Comparison of ENCODE assay signal across 4 worm cellular contexts in genomic region chrX:13940287-13940686, ce11.
TF ChIP-seq lines count a peak whose summit lies in the region.

No protein-coding gene starts in this region.

TF ChIP-seq in whole organism, L1 larva, 84 proteins besides CTCF, POLR2A, EP300 and RAD21 (continues in another document):
- TF ChIP-seq pag-3 (tag; optimal IDR thresholded peaks at IDR 0.05; lab: Kevin White, UChicago; ENCODE audit: borderline replicate concordance, insufficient read depth): no peak
- no peak for TF ChIP-seq ztf-4 (tag; optimal IDR thresholded peaks at IDR 0.05; lab: Kevin White, UChicago)
- no peak for TF ChIP-seq F16B12.6 (tag; optimal IDR thresholded peaks at IDR 0.05; lab: Kevin White, UChicago)
- no peak for TF ChIP-seq unc-130 (tag; optimal IDR thresholded peaks at IDR 0.05; lab: Kevin White, UChicago)
- TF ChIP-seq grh-1 (GFP tag; IDR thresholded peaks at IDR 0.05; lab: Robert Waterston, UW): no peak
- peak; percentile 10 for TF ChIP-seq snu-23 (GFP tag; optimal IDR thresholded peaks at IDR 0.05; lab: Kevin White, UChicago)
- TF ChIP-seq aly-2 (tag; optimal IDR thresholded peaks at IDR 0.05; lab: Kevin White, UChicago): no peak
- TF ChIP-seq sox-4 (tag; optimal IDR thresholded peaks at IDR 0.05; lab: Kevin White, UChicago): no peak
- TF ChIP-seq lin-35 (GFP tag; optimal IDR thresholded peaks at IDR 0.05; lab: Kevin White, UChicago): peak in 1 of 2 experiments; percentile 38
- peak; percentile 20 for TF ChIP-seq lin-14 (GFP tag; optimal IDR thresholded peaks at IDR 0.05; lab: Kevin White, UChicago)
- no peak for TF ChIP-seq unc-62 (GFP tag; optimal IDR thresholded peaks at IDR 0.05; lab: Kevin White, UChicago)
- peak in 2 of 6 experiments; percentile 35 to 40 for TF ChIP-seq elt-3 (tag; optimal IDR thresholded peaks at IDR 0.05; lab: Kevin White, UChicago)
- peak; percentile 81 for TF ChIP-seq nhr-85 (tag; lab: Kevin White, UChicago)
- no peak for TF ChIP-seq efl-1 (optimal IDR thresholded peaks at IDR 0.05; lab: Kevin White, UChicago)
- TF ChIP-seq efl-1 (GFP tag; optimal IDR thresholded peaks at IDR 0.05 in 1 of 2; lab: Kevin White, UChicago): peak in 1 of 2 experiments; percentile 42
- TF ChIP-seq aha-1 (tag; optimal IDR thresholded peaks at IDR 0.05; lab: Kevin White, UChicago): no peak
- TF ChIP-seq jun-1 (tag; optimal IDR thresholded peaks at IDR 0.05; lab: Kevin White, UChicago): no peak
- no peak for TF ChIP-seq irx-1 (tag; optimal IDR thresholded peaks at IDR 0.05; lab: Kevin White, UChicago)
- no peak for TF ChIP-seq zip-4 (GFP tag; optimal IDR thresholded peaks at IDR 0.05; lab: Kevin White, UChicago)
- no peak for TF ChIP-seq ces-1 (GFP tag; optimal IDR thresholded peaks at IDR 0.05; lab: Kevin White, UChicago)
- peak; percentile 24 for TF ChIP-seq nhr-20 (tag; optimal IDR thresholded peaks at IDR 0.05; lab: Kevin White, UChicago)
- no peak for TF ChIP-seq rnt-1 (tag; optimal IDR thresholded peaks at IDR 0.05; lab: Kevin White, UChicago)
- TF ChIP-seq tbx-2 (tag; optimal IDR thresholded peaks at IDR 0.05; lab: Kevin White, UChicago): no peak
- no peak for TF ChIP-seq lin-15B (tag; optimal IDR thresholded peaks at IDR 0.05; lab: Kevin White, UChicago)

TF ChIP-seq in whole organism, L2 larva, 48 proteins besides CTCF, POLR2A, EP300 and RAD21:
- TF ChIP-seq nhr-21 (tag; optimal IDR thresholded peaks at IDR 0.05; lab: Kevin White, UChicago): peak; percentile 9
- no peak for TF ChIP-seq sma-9 (GFP tag; optimal IDR thresholded peaks at IDR 0.05; lab: Kevin White, UChicago)
- no peak for TF ChIP-seq sma-9 (tag; optimal IDR thresholded peaks at IDR 0.05; lab: Kevin White, UChicago)
- TF ChIP-seq sem-4 (tag; optimal IDR thresholded peaks at IDR 0.05; lab: Kevin White, UChicago): no peak
- TF ChIP-seq mdl-1 (tag; optimal IDR thresholded peaks at IDR 0.05; lab: Kevin White, UChicago): no peak
- no peak for TF ChIP-seq alr-1 (tag; optimal IDR thresholded peaks at IDR 0.05; lab: Kevin White, UChicago)
- TF ChIP-seq lin-11 (tag; optimal IDR thresholded peaks at IDR 0.05; lab: Kevin White, UChicago): no peak

TF ChIP-seq in whole organism, L4 larva, 104 proteins besides CTCF, POLR2A, EP300 and RAD21:
- TF ChIP-seq aha-1 (tag; lab: Kevin White, UChicago) (peak; percentile 88), ceh-82 (tag; optimal IDR thresholded peaks at IDR 0.05; lab: Kevin White, UChicago) (no peak), T26A8.4 (GFP tag; IDR thresholded peaks at IDR 0.05; lab: Robert Waterston, UW) (0 out of 2 replicates have a peak, but pooled peaks have one; percentile 25)

TF ChIP-seq in whole organism, young adult, 124 proteins besides CTCF, POLR2A, EP300 and RAD21:
- TF ChIP-seq ceh-27 (GFP tag; optimal IDR thresholded peaks at IDR 0.05; lab: Kevin White, UChicago) (no peak), ceh-58 (GFP tag; IDR thresholded peaks at IDR 0.05; lab: Robert Waterston, UW) (0 out of 2 replicates have a peak, but pooled peaks have one; percentile 44)
TF ChIP-seq in whole organism, young adult: peak in this region for 1.
